Fruit fly (Drosophila melanogaster) whole organism, embryonic: ENCODE measurements around the gene CG31538.

ENCODE experiments used
- Antp ChIP-seq: fragments of 200-800 bp; sonication (Bioruptor generic); optimal IDR thresholded peaks from 3 replicates; lab custom pipeline; 2016; ENCODE audit warnings: missing biosample characterization, missing genetic modification characterization
- BEAF-32 ChIP-seq: fragments of 200-800 bp; sonication (Bioruptor generic); optimal IDR thresholded peaks from 3 replicates; lab custom pipeline; 2017; ENCODE audit warnings: missing biosample characterization, missing genetic modification characterization, mild to moderate bottlenecking, moderate library complexity, missing genetic modification reagents
- BtbVII ChIP-seq: fragments of 200-800 bp; sonication (Bioruptor generic); optimal IDR thresholded peaks from 3 replicates; lab custom pipeline; 2017; ENCODE audit warnings: missing biosample characterization, mild to moderate bottlenecking, missing genetic modification characterization
- CG10654 ChIP-seq: fragments of 200-800 bp; sonication (Bioruptor generic); optimal IDR thresholded peaks from 2 replicates; lab custom pipeline; 2016; ENCODE audit warnings: missing biosample characterization, missing genetic modification characterization
- CG12299 ChIP-seq: fragments of 200-800 bp; sonication (Bioruptor generic); optimal IDR thresholded peaks from 2 replicates; lab custom pipeline; 2018; ENCODE audit warnings: missing biosample characterization, mild to moderate bottlenecking, missing genetic modification characterization
- CG13287 ChIP-seq: fragments of 200-800 bp; sonication (Bioruptor generic); IDR thresholded peaks from 2 replicates; pipeline ENCODE4 v1.3.6; 2022; ENCODE audit warnings: missing biosample characterization, missing genetic modification characterization; ENCODE audit not compliant: partially characterized antibody
- CG14441 ChIP-seq: fragments of 200-800 bp; sonication (Bioruptor generic); IDR thresholded peaks from 2 replicates; pipeline ENCODE4 v1.3.6; 2022; ENCODE audit warnings: missing biosample characterization, missing genetic modification characterization
- CG15601 ChIP-seq: fragments of 200-800 bp; sonication (Bioruptor generic); optimal IDR thresholded peaks from 3 replicates; lab custom pipeline; 2019; ENCODE audit warnings: missing biosample characterization, mild to moderate bottlenecking, missing genetic modification characterization, moderate library complexity
- CG17361 ChIP-seq: fragments of 200-800 bp; sonication (Bioruptor generic); IDR thresholded peaks from 3 replicates; pipeline ENCODE4 v1.3.6; 2022; ENCODE audit warnings: missing biosample characterization, missing genetic modification characterization
- CG33213 ChIP-seq: fragments of 200-800 bp; sonication (Bioruptor generic); optimal IDR thresholded peaks from 3 replicates; lab custom pipeline; 2016; ENCODE audit warnings: missing biosample characterization, missing genetic modification characterization
- CG34224 ChIP-seq: fragments of 200-800 bp; sonication (Bioruptor generic); IDR thresholded peaks from 3 replicates; pipeline ENCODE4 v1.3.6; 2022; ENCODE audit warnings: missing biosample characterization, missing genetic modification characterization; ENCODE audit not compliant: partially characterized antibody
- CG3847 ChIP-seq: fragments of 200-800 bp; sonication (Bioruptor generic); IDR thresholded peaks from 2 replicates; pipeline ENCODE4 v1.3.6; 2022; ENCODE audit warnings: missing biosample characterization, missing genetic modification characterization
- CG4282 ChIP-seq: fragments of 200-800 bp; sonication (Bioruptor generic); optimal IDR thresholded peaks from 2 replicates; lab custom pipeline; 2016; ENCODE audit warnings: missing biosample characterization, missing genetic modification characterization
- CG6683 ChIP-seq: fragments of 200-800 bp; sonication (Bioruptor generic); optimal IDR thresholded peaks from 2 replicates; lab custom pipeline; 2017; ENCODE audit warnings: missing biosample characterization, mild to moderate bottlenecking, missing genetic modification characterization, missing genetic modification reagents
- CG7786 ChIP-seq: fragments of 200-800 bp; sonication (Bioruptor generic); optimal IDR thresholded peaks from 2 replicates; lab custom pipeline; 2016; ENCODE audit warnings: missing biosample characterization, missing genetic modification characterization
- CG7987 ChIP-seq: fragments of 200-800 bp; sonication (Bioruptor generic); optimal IDR thresholded peaks from 2 replicates; lab custom pipeline; 2018; ENCODE audit warnings: missing biosample characterization, mild to moderate bottlenecking, missing genetic modification characterization, moderate library complexity
- CG8388 ChIP-seq: fragments of 200-800 bp; sonication (Bioruptor generic); optimal IDR thresholded peaks from 2 replicates; lab custom pipeline; 2019; ENCODE audit warnings: missing biosample characterization, mild to moderate bottlenecking, missing genetic modification characterization, moderate library complexity
- CG8478 ChIP-seq: fragments of >200 bp; optimal IDR thresholded peaks from 2 replicates; lab custom pipeline; 2018
- CG8765 ChIP-seq: fragments of 200-800 bp; sonication (Bioruptor generic); IDR thresholded peaks from 2 replicates; pipeline ENCODE4 v1.3.6; 2022; ENCODE audit warnings: missing biosample characterization, missing genetic modification characterization
- CTCF ChIP-seq: fragments of 200-800 bp; sonication (Bioruptor generic); optimal IDR thresholded peaks from 2 replicates; lab custom pipeline; 2017; ENCODE audit warnings: missing biosample characterization, mild to moderate bottlenecking, missing genetic modification characterization, moderate library complexity
- Camta ChIP-seq: fragments of 200-800 bp; sonication (Bioruptor generic); optimal IDR thresholded peaks from 2 replicates; lab custom pipeline; 2016; ENCODE audit warnings: missing biosample characterization, missing genetic modification characterization
- Dip3 ChIP-seq: fragments of 200-800 bp; sonication (Bioruptor generic); optimal IDR thresholded peaks from 3 replicates; lab custom pipeline; 2016; ENCODE audit warnings: missing biosample characterization, missing genetic modification characterization
- Dll ChIP-seq: fragments of 200-800 bp; sonication (Bioruptor generic); IDR thresholded peaks from 4 replicates; pipeline ENCODE4 v1.3.6; 2022; ENCODE audit warnings: missing biosample characterization, missing genetic modification characterization; ENCODE audit not compliant: partially characterized antibody
- HHEX ChIP-seq: fragments of 200-800 bp; sonication (Bioruptor generic); optimal IDR thresholded peaks from 3 replicates; lab custom pipeline; 2017; ENCODE audit warnings: missing biosample characterization, mild to moderate bottlenecking, missing genetic modification characterization, missing genetic modification reagents
- Hmr ChIP-seq: fragments of 200-800 bp; sonication (Bioruptor generic); optimal IDR thresholded peaks from 3 replicates; lab custom pipeline; 2017; ENCODE audit warnings: mild to moderate bottlenecking, missing biosample characterization, missing genetic modification reagents, missing genetic modification characterization
- Hr3 ChIP-seq: fragments of 200-800 bp; sonication (Bioruptor generic); optimal IDR thresholded peaks from 3 replicates; lab custom pipeline; 2016; ENCODE audit warnings: missing biosample characterization, missing genetic modification characterization
- Hr78 ChIP-seq, 2 experiments: fragments of 200-800 bp in 1 of 2; fragments of >200 bp in 1 of 2; sonication (Bioruptor generic) in 1 of 2; optimal IDR thresholded peaks; 2 replicates each; lab custom pipeline; 2017 to 2019; ENCODE audit warnings: missing biosample characterization in 2 of 2, missing genetic modification characterization in 2 of 2, mild to moderate bottlenecking in 1 of 2, moderate library complexity in 1 of 2
- Meics ChIP-seq: fragments of 200-800 bp; sonication (Bioruptor generic); optimal IDR thresholded peaks from 2 replicates; lab custom pipeline; 2017; ENCODE audit warnings: missing biosample characterization, mild to moderate bottlenecking, missing genetic modification characterization
- NC2α ChIP-seq: fragments of 200-800 bp; sonication (Bioruptor generic); optimal IDR thresholded peaks from 2 replicates; lab custom pipeline; 2016; ENCODE audit warnings: missing biosample characterization, missing genetic modification characterization
- Sox100B ChIP-seq: fragments of 200-800 bp; sonication (Bioruptor generic); optimal IDR thresholded peaks from 3 replicates; lab custom pipeline; 2018; ENCODE audit warnings: missing biosample characterization, mild to moderate bottlenecking, missing genetic modification characterization
- Usf ChIP-seq: fragments of 200-800 bp; sonication (Bioruptor generic); optimal IDR thresholded peaks from 2 replicates; lab custom pipeline; 2017; ENCODE audit warnings: missing genotype, missing biosample characterization, missing genetic modification characterization
- YL-1 ChIP-seq: fragments of 200-800 bp; sonication (Bioruptor generic); optimal IDR thresholded peaks from 3 replicates; lab custom pipeline; 2017; ENCODE audit warnings: missing biosample characterization, mild to moderate bottlenecking, missing genetic modification characterization
- abd-A ChIP-seq: fragments of 200-800 bp; sonication (Bioruptor generic); optimal IDR thresholded peaks from 3 replicates; lab custom pipeline; 2019; ENCODE audit warnings: missing biosample characterization, mild to moderate bottlenecking, missing genetic modification characterization, moderate library complexity
- btn ChIP-seq: fragments of 200-800 bp; sonication (Bioruptor generic); optimal IDR thresholded peaks from 2 replicates; lab custom pipeline; 2016; ENCODE audit warnings: missing biosample characterization, missing genetic modification characterization
- crc ChIP-seq: fragments of 200-800 bp; sonication (Bioruptor generic); optimal IDR thresholded peaks from 2 replicates; lab custom pipeline; 2016; ENCODE audit warnings: missing biosample characterization, missing genetic modification characterization
- croc ChIP-seq: fragments of 200-800 bp; sonication (Bioruptor generic); conservative IDR thresholded peaks from 3 replicates; pipeline ENCODE4 v1.3.6; 2022; ENCODE audit warnings: missing biosample characterization, missing genetic modification characterization
- da ChIP-seq: fragments of 200-800 bp; sonication (Bioruptor generic); optimal IDR thresholded peaks from 2 replicates; lab custom pipeline; 2016; ENCODE audit warnings: missing biosample characterization, missing genetic modification characterization
- dm ChIP-seq: fragments of 200-800 bp; sonication (Bioruptor generic); optimal IDR thresholded peaks from 3 replicates; lab custom pipeline; 2016; ENCODE audit warnings: missing biosample characterization, missing genetic modification characterization
- dmrt11E ChIP-seq: fragments of 200-800 bp; sonication (Bioruptor generic); optimal IDR thresholded peaks from 3 replicates; lab custom pipeline; 2018; ENCODE audit warnings: missing biosample characterization, mild to moderate bottlenecking, missing genetic modification characterization, moderate library complexity
- grn ChIP-seq: fragments of 200-800 bp; sonication (Bioruptor generic); optimal IDR thresholded peaks from 3 replicates; lab custom pipeline; 2017; ENCODE audit warnings: missing biosample characterization, missing genetic modification characterization
- hb ChIP-seq: fragments of 200-800 bp; sonication (Bioruptor generic); IDR thresholded peaks from 3 replicates; pipeline ENCODE4 v1.3.6; 2022; ENCODE audit warnings: missing biosample characterization, missing genetic modification characterization; ENCODE audit not compliant: partially characterized antibody
- hbn ChIP-seq: fragments of 200-800 bp; sonication (Bioruptor generic); IDR thresholded peaks from 2 replicates; pipeline ENCODE4 v1.3.6; 2022; ENCODE audit warnings: missing biosample characterization, missing genetic modification characterization; ENCODE audit not compliant: partially characterized antibody
- hth ChIP-seq: fragments of >200 bp; optimal IDR thresholded peaks from 2 replicates; lab custom pipeline; 2017; ENCODE audit warnings: inconsistent platforms
- inv ChIP-seq: fragments of 200-800 bp; sonication (Bioruptor generic); IDR thresholded peaks from 2 replicates; pipeline ENCODE4 v1.3.6; 2022; ENCODE audit warnings: missing biosample characterization, missing genetic modification characterization; ENCODE audit not compliant: partially characterized antibody
- ken ChIP-seq: fragments of 200-800 bp; sonication (Bioruptor generic); IDR thresholded peaks from 3 replicates; pipeline ENCODE4 v1.3.6; 2022; ENCODE audit warnings: missing biosample characterization, missing genetic modification characterization
- lola ChIP-seq, 3 experiments: fragments of >200 bp in 2 of 3; fragments of 200-800 bp in 1 of 3; sonication (Bioruptor generic) in 1 of 3; optimal IDR thresholded peaks; 2 replicates each; lab custom pipeline; 2017 to 2019; ENCODE audit warnings: missing biosample characterization in 3 of 3, missing genetic modification characterization in 3 of 3, mild to moderate bottlenecking in 1 of 3, moderate library complexity in 1 of 3
- nmo ChIP-seq: fragments of 200-800 bp; sonication (Bioruptor generic); optimal IDR thresholded peaks from 2 replicates; lab custom pipeline; 2018; ENCODE audit warnings: missing biosample characterization, mild to moderate bottlenecking, missing genetic modification characterization, moderate library complexity
- org-1 ChIP-seq: fragments of 200-800 bp; sonication (Bioruptor generic); optimal IDR thresholded peaks from 2 replicates; lab custom pipeline; 2017; ENCODE audit warnings: missing biosample characterization, missing genetic modification characterization
- p53 ChIP-seq: fragments of 200-800 bp; sonication (Bioruptor generic); optimal IDR thresholded peaks from 2 replicates; lab custom pipeline; 2016; ENCODE audit warnings: missing biosample characterization, missing genetic modification characterization
- phol ChIP-seq: fragments of 200-800 bp; sonication (Bioruptor generic); optimal IDR thresholded peaks from 3 replicates; lab custom pipeline; 2018; ENCODE audit warnings: missing biosample characterization, mild to moderate bottlenecking, missing genetic modification characterization, moderate library complexity
- trem ChIP-seq: fragments of 200-800 bp; optimal IDR thresholded peaks from 3 replicates; lab custom pipeline; 2019; ENCODE audit warnings: missing biosample characterization, mild to moderate bottlenecking, missing genetic modification characterization, moderate library complexity

CG31538 gene

dm6 chr3R:5232197-5232607, 45.4 kb downstream of the CG31538 start, which contains the start of the genes Kat60 and Mms19 (continued):
- TF ChIP-seq CG17361 (no peak; the same call in 1 of the 3 replicates), BEAF-32 (GFP tag; lab: Kevin White, UChicago) (peak; percentile 100), hbn (peak; percentile 90), Usf (peak; percentile 32), Hmr (GFP tag; lab: Kevin White, UChicago) (peak; percentile 77), org-1 (GFP tag; lab: Kevin White, UChicago) (no peak), CG13287 (peak; percentile 92), CG14441 (peak; percentile 64), CG8388 (peak; percentile 47), CG34224 (GFP tag; lab: Robert Waterston, UW) (peak; percentile 88), grn (GFP tag; lab: Kevin White, UChicago) (no peak), Dip3 (GFP tag; lab: Kevin White, UChicago) (peak; percentile 64), Hr3 (GFP tag; lab: Kevin White, UChicago) (peak; percentile 62), btn (GFP tag; lab: Kevin White, UChicago) (no peak), BtbVII (GFP tag; lab: Kevin White, UChicago) (no peak), dmrt11E (tag; lab: Kevin White, UChicago) (peak; percentile 62), hb (GFP tag; lab: Robert Waterston, UW) (peak; percentile 94), CG33213 (GFP tag; lab: Kevin White, UChicago) (peak; percentile 56), crc (no peak), Hr78 (GFP tag; optimal IDR thresholded peaks at IDR 0.05; lab: Kevin White, UChicago) (no peak), lola (GFP tag; optimal IDR thresholded peaks at IDR 0.05; lab: Kevin White, UChicago) (peak in 1 of 3 experiments; percentile 61), CG15601 (tag; lab: Kevin White, UChicago) (no peak), p53 (GFP tag; lab: Kevin White, UChicago) (no peak), HHEX (GFP tag; lab: Kevin White, UChicago) (peak; percentile 44), CG8765 (GFP tag; lab: Robert Waterston, UW) (peak; percentile 52; the same call in 1 of the 2 replicates), Camta (GFP tag; lab: Kevin White, UChicago) (peak; percentile 67), da (GFP tag; lab: Kevin White, UChicago) (peak; percentile 31), YL-1 (GFP tag; lab: Kevin White, UChicago) (peak; percentile 77), CG8478 (no peak), CG4282 (GFP tag; lab: Kevin White, UChicago) (peak; percentile 3), CG7987 (no peak), croc (GFP tag; lab: Robert Waterston, UW) (peak; percentile 27; the same call in 2 of the 3 replicates), abd-A (tag; lab: Kevin White, UChicago) (no peak), Sox100B (GFP tag; lab: Kevin White, UChicago) (no peak), trem (peak; percentile 85), CG12299 (tag; lab: Kevin White, UChicago) (peak; percentile 34), Antp (peak; percentile 47), phol (tag; lab: Kevin White, UChicago) (peak; percentile 80), dm (peak; percentile 59), CG3847 (GFP tag; lab: Robert Waterston, UW) (peak; percentile 83), CG6683 (no peak), hth (lab: Kevin White, UChicago) (no peak), CG7786 (peak; percentile 35), inv (GFP tag; lab: Robert Waterston, UW) (peak; percentile 96), NC2α (GFP tag; lab: Kevin White, UChicago) (peak; percentile 55), nmo (GFP tag; lab: Kevin White, UChicago) (peak; percentile 88), Dll (peak; percentile 96), CG10654 (peak; percentile 50), Meics (GFP tag; lab: Kevin White, UChicago) (peak; percentile 32), CTCF (GFP tag; lab: Kevin White, UChicago) (no peak), ken (peak; percentile 65; the same call in 2 of the 3 replicates)
